Worm (Caenorhabditis elegans) whole organism, early embryonic: ENCODE measurements around the gene bath-31.
"Not testable (repeated sequence)": the region's sequence is repeated elsewhere in the genome, so short reads cannot be mapped to it uniquely, and the experiment has no call there.

ENCODE experiments used
- B0310.2 ChIP-seq: sonication (generic microtip); optimal IDR thresholded peaks from 2 replicates; lab custom pipeline; 2016; ENCODE audit warnings: mild to moderate bottlenecking, missing genetic modification characterization, missing compliant biosample characterization
- F13C5.2 ChIP-seq: sonication (generic microtip); optimal IDR thresholded peaks from 2 replicates; lab custom pipeline; 2017; ENCODE audit warnings: mild to moderate bottlenecking, missing genetic modification characterization, inconsistent platforms, missing compliant biosample characterization
- aly-1 ChIP-seq: sonication (generic microtip); optimal IDR thresholded peaks from 2 replicates; lab custom pipeline; 2016; ENCODE audit warnings: missing genetic modification characterization, missing compliant biosample characterization
- ama-1 ChIP-seq: fragments of 150-350 bp; optimal IDR thresholded peaks from 2 replicates; lab custom pipeline; 2014
- ceh-13 ChIP-seq: fragments of 200-800 bp; sonication (Bioruptor generic); optimal IDR thresholded peaks from 2 replicates; lab custom pipeline; 2018; ENCODE audit warnings: mild to moderate bottlenecking, missing genetic modification characterization, missing compliant biosample characterization
- ceh-36 ChIP-seq: sonication (generic microtip); optimal IDR thresholded peaks from 2 replicates; lab custom pipeline; 2016; ENCODE audit warnings: missing genetic modification characterization, inconsistent platforms, missing compliant biosample characterization
- ets-7 ChIP-seq: sonication (generic microtip); optimal IDR thresholded peaks from 2 replicates; lab custom pipeline; 2016; ENCODE audit warnings: missing genotype, missing genetic modification characterization, missing compliant biosample characterization
- flt-1 ChIP-seq: fragments of 200-800 bp; sonication (Bioruptor generic); IDR thresholded peaks from 2 replicates; pipeline ENCODE4 v1.3.6; 2022; ENCODE audit warnings: missing genetic modification characterization, missing compliant biosample characterization
- hmbx-1 ChIP-seq: sonication (generic microtip); optimal IDR thresholded peaks from 2 replicates; lab custom pipeline; 2016; ENCODE audit warnings: mild to moderate bottlenecking, missing genetic modification characterization, missing compliant biosample characterization
- hmg-4 ChIP-seq: fragments of 200-800 bp; sonication (Bioruptor generic); optimal IDR thresholded peaks from 2 replicates; lab custom pipeline; 2018; ENCODE audit warnings: mild to moderate bottlenecking, missing genetic modification characterization, missing compliant biosample characterization
- hnd-1 ChIP-seq: sonication (generic microtip); optimal IDR thresholded peaks from 2 replicates; lab custom pipeline; 2016; ENCODE audit warnings: missing genetic modification characterization, missing compliant biosample characterization
- pes-1 ChIP-seq: fragments of 200-800 bp; sonication (Bioruptor generic); IDR thresholded peaks from 2 replicates; pipeline ENCODE4 v1.3.6; 2022; ENCODE audit warnings: missing genetic modification reagents, missing genetic modification characterization, missing compliant biosample characterization
- scrt-1 ChIP-seq: fragments of 200-800 bp; sonication (Bioruptor generic); IDR thresholded peaks from 2 replicates; pipeline ENCODE4 v1.3.6; 2022; ENCODE audit warnings: missing genetic modification characterization, missing compliant biosample characterization
- sea-1 ChIP-seq: fragments of 200-800 bp; sonication (Bioruptor generic); conservative IDR thresholded peaks from 2 replicates; pipeline ENCODE4 v1.3.6; 2022; ENCODE audit warnings: missing genetic modification characterization, missing compliant biosample characterization
- tbx-11 ChIP-seq: fragments of 200-800 bp; sonication (Bioruptor generic); IDR thresholded peaks from 2 replicates; pipeline ENCODE4 v1.3.6; 2022; ENCODE audit warnings: missing genetic modification characterization, missing compliant biosample characterization
- tbx-37 ChIP-seq: fragments of 200-800 bp; sonication (Bioruptor generic); conservative IDR thresholded peaks from 2 replicates; pipeline ENCODE4 v1.3.6; 2022; ENCODE audit warnings: missing genetic modification reagents, missing genetic modification characterization, missing compliant biosample characterization
- tra-4 ChIP-seq: sonication (generic microtip); optimal IDR thresholded peaks from 2 replicates; lab custom pipeline; 2017; ENCODE audit warnings: missing genetic modification characterization, missing compliant biosample characterization

The bath-31 gene

DNA sequence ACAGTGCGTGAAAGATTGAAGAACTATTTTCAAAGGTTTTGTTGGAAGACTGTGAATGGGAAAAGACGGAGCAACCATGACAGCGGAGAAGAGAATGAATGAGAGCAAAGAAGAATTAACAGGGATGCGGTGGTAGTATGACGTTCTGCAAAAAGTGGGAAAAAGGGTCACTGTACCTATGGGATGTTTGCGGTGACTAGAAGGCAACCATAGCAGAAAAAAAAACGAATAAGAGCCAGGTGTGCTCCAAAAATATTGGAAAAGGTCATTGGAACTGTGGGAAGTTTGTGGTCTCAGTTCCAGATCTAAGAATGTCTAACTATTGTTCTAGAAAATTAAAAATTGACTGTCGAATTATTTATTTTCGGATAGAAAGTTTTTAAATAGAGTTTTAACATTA lies 16.9 kb downstream of the bath-31 start, which contains the start of gene fbxb-90:
fbxb-90 (minus strand) TSS at position 101 of the 400 bp plus-strand sequence.
- TF ChIP-seq aly-1 (tag; lab: Kevin White, UChicago) (no peak), hnd-1 (tag; lab: Kevin White, UChicago) (no peak)

DNA sequence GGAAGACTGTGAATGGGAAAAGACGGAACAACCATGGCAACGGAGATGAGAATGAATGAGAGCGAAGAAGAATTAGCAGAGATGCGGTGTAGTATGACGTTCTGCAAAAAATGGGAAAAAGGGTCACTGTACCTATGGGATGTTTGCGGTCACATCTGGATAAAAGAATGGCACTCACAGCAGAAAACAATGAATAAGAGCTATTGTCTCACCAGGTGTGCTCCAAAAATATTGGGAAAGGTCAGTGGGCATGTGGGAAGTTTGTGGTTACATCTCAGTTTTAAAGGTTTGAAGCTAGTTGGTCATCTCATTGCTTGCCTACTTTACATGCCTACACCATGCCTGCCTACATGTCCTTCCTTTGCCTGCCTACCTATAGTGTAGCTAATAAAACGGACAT lies 18.9 kb downstream of the bath-31 start, which contains the start of gene fbxb-91:
fbxb-91 (minus strand) TSS at position 101 of the 400 bp plus-strand sequence.
- no peak for TF ChIP-seq ama-1 (lab: Kevin White, UChicago)
- TF ChIP-seq sea-1 (GFP tag; lab: Robert Waterston, UW) = no peak
- TF ChIP-seq ceh-36 = no peak
- no peak for TF ChIP-seq tbx-37 (GFP tag; lab: Robert Waterston, UW)
- TF ChIP-seq hmbx-1 = no peak
- no peak for TF ChIP-seq tra-4
- TF ChIP-seq hmg-4 (GFP tag; lab: Kevin White, UChicago) = no peak
- no peak for TF ChIP-seq aly-1 (tag; lab: Kevin White, UChicago)

DNA sequence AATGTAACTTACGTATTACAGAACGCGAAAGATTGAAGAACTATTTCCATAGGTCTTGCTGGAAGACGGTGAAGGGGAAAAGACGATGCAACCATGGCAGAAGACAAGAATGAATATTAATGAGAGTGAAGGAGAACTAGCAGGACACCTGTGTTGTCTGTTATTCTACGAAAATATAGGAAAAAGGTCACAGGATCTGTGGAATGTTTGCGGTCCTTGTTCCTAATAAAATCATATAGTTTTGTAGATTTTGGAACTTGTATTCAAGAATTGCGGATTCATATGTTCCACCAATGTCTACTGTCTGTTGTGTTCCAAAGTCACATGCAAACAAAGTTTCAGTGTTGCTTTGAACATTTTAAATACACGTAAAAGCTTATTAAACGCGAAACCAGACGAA lies 20.4 kb downstream of the bath-31 start, which contains the start of gene sdz-11:
sdz-11 (minus strand) TSS at position 101 of the 400 bp plus-strand sequence.
- TF ChIP-seq B0310.2 (tag; lab: Kevin White, UChicago) (no peak), scrt-1 (GFP tag; lab: Robert Waterston, UW) (no peak), ama-1 (lab: Kevin White, UChicago) (no peak), hnd-1 (tag; lab: Kevin White, UChicago) (no peak), pes-1 (GFP tag; lab: Robert Waterston, UW) (no peak), ceh-13 (GFP tag; lab: Kevin White, UChicago) (no peak), tbx-11 (no peak), ceh-36 (no peak), hmg-4 (GFP tag; lab: Kevin White, UChicago) (no peak), hmbx-1 (no peak), F13C5.2 (tag; lab: Kevin White, UChicago) (no peak), aly-1 (tag; lab: Kevin White, UChicago) (no peak), flt-1 (no peak), tra-4 (no peak), sea-1 (GFP tag; lab: Robert Waterston, UW) (no peak), tbx-37 (GFP tag; lab: Robert Waterston, UW) (no peak), ets-7 (tag; lab: Kevin White, UChicago) (no peak)

DNA sequence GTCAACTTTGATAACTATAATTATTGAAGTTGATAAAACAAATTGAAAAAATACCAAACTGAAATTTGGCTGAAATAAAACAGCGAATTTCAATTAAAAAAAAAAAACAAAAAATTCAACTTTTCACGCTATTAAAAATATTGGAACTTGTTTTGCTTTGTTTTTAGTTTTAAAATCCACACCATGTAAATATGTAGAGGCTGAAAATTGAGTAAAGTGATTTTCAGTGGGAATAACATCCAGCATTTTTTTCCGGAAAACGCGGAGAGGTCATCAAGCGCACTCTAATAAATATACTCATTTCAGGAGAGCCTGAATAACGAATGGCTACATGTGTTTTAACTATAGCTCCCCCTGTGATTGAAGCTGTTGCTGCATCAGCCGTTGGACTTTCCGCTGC lies 21.8 kb downstream of the bath-31 start, which contains the start of gene rcd-1:
rcd-1 (plus strand) TSS at position 301 of the 400 bp plus-strand sequence.
- TF ChIP-seq tbx-37 (GFP tag; lab: Robert Waterston, UW) (no peak), ceh-36 (no peak), ets-7 (tag; lab: Kevin White, UChicago) (no peak), B0310.2 (tag; lab: Kevin White, UChicago) (no peak), sea-1 (GFP tag; lab: Robert Waterston, UW) (no peak), scrt-1 (GFP tag; lab: Robert Waterston, UW) (no peak), hmg-4 (GFP tag; lab: Kevin White, UChicago) (no peak), pes-1 (GFP tag; lab: Robert Waterston, UW) (no peak), ceh-13 (GFP tag; lab: Kevin White, UChicago) (no peak), aly-1 (tag; lab: Kevin White, UChicago) (no peak), tbx-11 (no peak)

DNA sequence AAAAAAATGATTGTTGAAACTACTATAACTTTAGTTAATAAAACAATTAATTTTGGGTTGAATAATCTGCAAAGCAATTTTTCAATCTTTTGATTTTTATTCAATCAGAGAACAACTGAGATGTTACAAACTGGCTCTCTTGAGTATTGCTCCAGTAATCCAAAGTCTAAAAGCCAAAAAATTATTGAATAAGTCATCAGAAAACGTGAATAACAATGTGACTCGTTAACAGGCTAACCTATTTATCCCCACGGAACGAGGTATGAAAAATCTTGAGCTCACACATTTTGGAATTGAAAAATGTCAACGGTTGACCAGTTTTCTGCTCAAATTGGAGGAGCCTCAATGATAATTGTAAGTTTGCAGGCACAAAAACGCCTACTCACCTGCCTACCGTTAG lies 25.7 kb downstream of the bath-31 start, which contains the start of gene srx-111:
srx-111 (plus strand) TSS at position 301 of the 400 bp plus-strand sequence.
- TF ChIP-seq ceh-13 (GFP tag; lab: Kevin White, UChicago) = no peak
- no peak for TF ChIP-seq flt-1
- TF ChIP-seq aly-1 (tag; lab: Kevin White, UChicago) = no peak
- TF ChIP-seq ama-1 (lab: Kevin White, UChicago) = no peak
- no peak for TF ChIP-seq ets-7 (tag; lab: Kevin White, UChicago)
- no peak for TF ChIP-seq tra-4
- TF ChIP-seq pes-1 (GFP tag; lab: Robert Waterston, UW) = no peak
- TF ChIP-seq tbx-11 = no peak
- TF ChIP-seq scrt-1 (GFP tag; lab: Robert Waterston, UW) = no peak
- no peak for TF ChIP-seq F13C5.2 (tag; lab: Kevin White, UChicago)
- no peak for TF ChIP-seq sea-1 (GFP tag; lab: Robert Waterston, UW)
- TF ChIP-seq tbx-37 (GFP tag; lab: Robert Waterston, UW) = no peak
- no peak for TF ChIP-seq hmbx-1
- no peak for TF ChIP-seq B0310.2 (tag; lab: Kevin White, UChicago)

DNA sequence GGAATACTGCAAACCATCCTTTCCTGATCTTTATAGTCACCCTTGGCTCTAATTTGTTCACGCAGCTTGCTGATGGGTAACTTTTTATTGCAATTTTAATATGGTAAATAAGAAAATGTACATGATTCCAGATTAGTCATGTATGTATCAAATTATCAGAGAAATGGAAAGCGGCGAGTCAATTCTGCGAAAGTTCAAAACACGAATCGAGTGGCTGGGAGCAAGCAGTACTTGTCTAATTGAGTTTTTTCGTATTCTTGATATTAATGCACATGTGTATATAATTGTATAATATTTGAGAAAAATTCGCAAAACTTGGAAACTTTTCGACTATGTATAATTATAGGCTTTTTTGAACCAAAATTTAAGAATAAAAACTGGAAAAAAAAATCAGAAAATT lies 27.2 kb downstream of the bath-31 start, which contains the start of gene T24E12.12:
T24E12.12 (plus strand) TSS at position 281 of the 400 bp plus-strand sequence.
- TF ChIP-seq hmg-4 (GFP tag; lab: Kevin White, UChicago) (no peak), hnd-1 (tag; lab: Kevin White, UChicago) (no peak), tbx-37 (GFP tag; lab: Robert Waterston, UW) (no peak), F13C5.2 (tag; lab: Kevin White, UChicago) (no peak), ama-1 (lab: Kevin White, UChicago) (no peak), B0310.2 (tag; lab: Kevin White, UChicago) (no peak), hmbx-1 (no peak), scrt-1 (GFP tag; lab: Robert Waterston, UW) (no peak), ceh-36 (no peak), sea-1 (GFP tag; lab: Robert Waterston, UW) (no peak), pes-1 (GFP tag; lab: Robert Waterston, UW) (no peak), aly-1 (tag; lab: Kevin White, UChicago) (no peak), ceh-13 (GFP tag; lab: Kevin White, UChicago) (no peak), tbx-11 (no peak)

DNA sequence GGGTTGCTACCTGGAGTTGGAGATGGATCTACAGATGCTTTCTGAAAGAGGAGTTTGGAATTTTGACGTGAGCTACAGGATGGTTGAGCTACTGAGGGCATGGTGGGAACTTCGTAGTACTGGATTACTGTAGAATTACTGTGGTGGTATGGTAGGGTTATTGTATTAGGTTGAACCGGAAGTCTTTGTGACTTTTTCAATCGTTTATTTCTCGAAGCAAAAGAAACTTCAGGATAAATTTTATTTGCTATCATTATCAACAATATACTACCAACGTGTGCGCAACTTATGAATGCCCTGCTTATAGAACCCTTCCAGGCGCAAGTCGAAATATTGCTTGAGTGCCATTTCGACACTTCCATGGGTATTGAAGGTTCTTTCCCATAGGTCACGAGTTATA lies 29.8 kb downstream of the bath-31 start, which contains the start of gene T24E12.6:
T24E12.6 (minus strand) TSS at position 101 of the 400 bp plus-strand sequence.
- TF ChIP-seq flt-1; pes-1 (GFP tag; lab: Robert Waterston, UW); sea-1 (GFP tag; lab: Robert Waterston, UW): not testable (repeated sequence)
